Worm (Caenorhabditis elegans): Measurements from ENCODE around the gene set-24.

The set-24 gene

ce11 chrII:12099889-12100288 is 30.9 kb downstream of the set-24 start, which contains the start of gene Y17G7B.17:
Y17G7B.17 (minus strand) TSS chrII:12099989.
- TF ChIP-seq R02D3.7 (tag; optimal IDR thresholded peaks at IDR 0.05), result no peak
- peak; percentile 18 for TF ChIP-seq hmg-11 (tag; optimal IDR thresholded peaks at IDR 0.05)
- peak; percentile 1 for TF ChIP-seq pha-4 (tag; optimal IDR thresholded peaks at IDR 0.05)

ce11 chrII:12098716-12099115 is 32.1 kb downstream of the set-24 start:
- no peak for TF ChIP-seq pqm-1 (tag; optimal IDR thresholded peaks at IDR 0.05)
- no peak for TF ChIP-seq skn-1 (tag; optimal IDR thresholded peaks at IDR 0.05)
- TF ChIP-seq nhr-28 (tag; optimal IDR thresholded peaks at IDR 0.05), result no peak
- no peak for TF ChIP-seq nfya-1 (tag; optimal IDR thresholded peaks at IDR 0.05; ENCODE audit: insufficient read depth)
- TF ChIP-seq ceh-28 (tag; optimal IDR thresholded peaks at IDR 0.05), result no peak
- TF ChIP-seq lin-39 (tag; optimal IDR thresholded peaks at IDR 0.05), result no peak
- no peak for TF ChIP-seq pha-4 (tag; optimal IDR thresholded peaks at IDR 0.05)
- no peak for TF ChIP-seq unc-62 (GFP tag; optimal IDR thresholded peaks at IDR 0.05)
- no peak for TF ChIP-seq hmg-11 (tag; optimal IDR thresholded peaks at IDR 0.05)
- TF ChIP-seq ztf-11 (tag; optimal IDR thresholded peaks at IDR 0.05), result no peak
- no peak for TF ChIP-seq elt-1 (tag; optimal IDR thresholded peaks at IDR 0.05)
- TF ChIP-seq ceh-16 (tag; optimal IDR thresholded peaks at IDR 0.05), result no peak

ce11 chrII:12095022-12095421 is 35.7 kb downstream of the set-24 start:
- no peak for TF ChIP-seq egl-5 (tag; optimal IDR thresholded peaks at IDR 0.05)
- peak; percentile 2 for TF ChIP-seq nhr-25 (tag; optimal IDR thresholded peaks at IDR 0.05)
- peak; percentile 64 for TF ChIP-seq ama-1 (optimal IDR thresholded peaks at IDR 0.05)

ce11 chrII:12089616-12090215 is 41.1 kb downstream of the set-24 start:
- TF ChIP-seq egl-5 (tag; optimal IDR thresholded peaks at IDR 0.05) (no peak), snpc-4 (tag; optimal IDR thresholded peaks at IDR 0.05) (no peak), zag-1 (tag; optimal IDR thresholded peaks at IDR 0.05) (no peak), unc-62 (GFP tag; optimal IDR thresholded peaks at IDR 0.05) (no peak), jun-1 (tag; optimal IDR thresholded peaks at IDR 0.05) (peak; percentile 34), R02D3.7 (tag; optimal IDR thresholded peaks at IDR 0.05) (peak; percentile 18), skn-1 (tag; optimal IDR thresholded peaks at IDR 0.05) (peak; percentile 27), nhr-77 (tag; optimal IDR thresholded peaks at IDR 0.05) (no peak), nhr-28 (tag; optimal IDR thresholded peaks at IDR 0.05) (no peak), unc-39 (tag; optimal IDR thresholded peaks at IDR 0.05) (no peak), ceh-9 (tag; optimal IDR thresholded peaks at IDR 0.05) (no peak), lsy-12 (tag; optimal IDR thresholded peaks at IDR 0.05) (no peak), ama-1 (optimal IDR thresholded peaks at IDR 0.05) (peak; percentile 25), pha-4 (tag; optimal IDR thresholded peaks at IDR 0.05) (peak; percentile 65), aly-2 (tag; optimal IDR thresholded peaks at IDR 0.05) (no peak), daf-12 (tag; optimal IDR thresholded peaks at IDR 0.05) (no peak), ztf-11 (tag; optimal IDR thresholded peaks at IDR 0.05) (no peak), nhr-25 (tag; optimal IDR thresholded peaks at IDR 0.05) (peak; percentile 81), elt-2 (tag; optimal IDR thresholded peaks at IDR 0.05) (no peak), nhr-237 (tag; optimal IDR thresholded peaks at IDR 0.05) (no peak), nhr-12 (tag; optimal IDR thresholded peaks at IDR 0.05) (no peak), ZK546.5 (tag; optimal IDR thresholded peaks at IDR 0.05) (no peak), egl-27 (tag; optimal IDR thresholded peaks at IDR 0.05) (peak; percentile 48), pqm-1 (tag; optimal IDR thresholded peaks at IDR 0.05) (peak; percentile 10), lin-39 (tag; optimal IDR thresholded peaks at IDR 0.05) (peak; percentile 78), nhr-11 (tag; optimal IDR thresholded peaks at IDR 0.05) (no peak), nhr-23 (tag; optimal IDR thresholded peaks at IDR 0.05) (peak; percentile 55), nhr-67 (tag; optimal IDR thresholded peaks at IDR 0.05) (no peak), fkh-10 (GFP tag; optimal IDR thresholded peaks at IDR 0.05) (peak; percentile 30), elt-3 (tag; optimal IDR thresholded peaks at IDR 0.05) (no peak), ceh-28 (tag; optimal IDR thresholded peaks at IDR 0.05) (peak; percentile 61), ztf-4 (tag; optimal IDR thresholded peaks at IDR 0.05) (peak; percentile 43), eor-1 (tag; optimal IDR thresholded peaks at IDR 0.05) (no peak), nhr-76 (tag; optimal IDR thresholded peaks at IDR 0.05) (no peak), lin-15B (tag; optimal IDR thresholded peaks at IDR 0.05) (peak; percentile 33), mml-1 (tag; optimal IDR thresholded peaks at IDR 0.05) (no peak), ceh-82 (tag; optimal IDR thresholded peaks at IDR 0.05) (no peak), ceh-16 (tag; optimal IDR thresholded peaks at IDR 0.05) (no peak), nhr-43 (tag; optimal IDR thresholded peaks at IDR 0.05; ENCODE audit: poor library complexity, severe bottlenecking) (no peak), mdl-1 (tag; optimal IDR thresholded peaks at IDR 0.05) (no peak), tbx-2 (tag; optimal IDR thresholded peaks at IDR 0.05) (no peak), hmg-11 (tag; optimal IDR thresholded peaks at IDR 0.05) (peak; percentile 93), nfya-1 (tag; optimal IDR thresholded peaks at IDR 0.05; ENCODE audit: insufficient read depth) (peak; percentile 75), fos-1 (tag; optimal IDR thresholded peaks at IDR 0.05) (no peak)

Measured in whole organism, L3 larva.